Fruit fly (Drosophila melanogaster) whole organism, wandering third instar larva: ENCODE data around the gene CG13056.

Source experiments
- Dfd ChIP-seq: fragments of >200 bp; optimal IDR thresholded peaks from 2 replicates; lab custom pipeline; 2017; ENCODE audit warnings: missing biosample characterization, missing genetic modification characterization
- Myc ChIP-seq: fragments of >200 bp; optimal IDR thresholded peaks from 2 replicates; lab custom pipeline; 2017
- Rel ChIP-seq, 2 experiments: fragments of 200-800 bp; sonication (Bioruptor generic) in 1 of 2; optimal IDR thresholded peaks; 2 replicates in 1 of 2; 3 replicates in 1 of 2; lab custom pipeline; 2016 to 2019; ENCODE audit warnings: mild to moderate bottlenecking in 2 of 2, missing biosample characterization in 2 of 2, missing genetic modification characterization in 2 of 2, moderate library complexity in 1 of 2
- dmrt93B ChIP-seq: fragments of 200-800 bp; sonication (Bioruptor generic); optimal IDR thresholded peaks from 2 replicates; lab custom pipeline; 2018; ENCODE audit warnings: missing biosample characterization, mild to moderate bottlenecking, missing genetic modification characterization
- pan ChIP-seq: fragments of >200 bp; optimal IDR thresholded peaks from 2 replicates; lab custom pipeline; 2017
- usp ChIP-seq: fragments of >200 bp; optimal IDR thresholded peaks from 2 replicates; lab custom pipeline; 2017; ENCODE audit warnings: missing biosample characterization, missing genetic modification characterization

dm6 chr3L:16309972-16310371, 23.1 kb upstream of the CG13056 start:
- no peak for TF ChIP-seq dmrt93B (GFP tag; lab: Kevin White, UChicago)
- no peak for TF ChIP-seq pan
- no peak for TF ChIP-seq Dfd (GFP tag; lab: Kevin White, UChicago)
- TF ChIP-seq Rel (GFP tag; optimal IDR thresholded peaks at IDR 0.05; lab: Kevin White, UChicago): no peak
- TF ChIP-seq Rel (tag; optimal IDR thresholded peaks at IDR 0.05; lab: Kevin White, UChicago): no peak
- no peak for TF ChIP-seq usp (GFP tag; lab: Kevin White, UChicago)
- TF ChIP-seq Myc: no peak
